Worm (Caenorhabditis elegans): ENCODE results near the gene srh-147.

DNA sequence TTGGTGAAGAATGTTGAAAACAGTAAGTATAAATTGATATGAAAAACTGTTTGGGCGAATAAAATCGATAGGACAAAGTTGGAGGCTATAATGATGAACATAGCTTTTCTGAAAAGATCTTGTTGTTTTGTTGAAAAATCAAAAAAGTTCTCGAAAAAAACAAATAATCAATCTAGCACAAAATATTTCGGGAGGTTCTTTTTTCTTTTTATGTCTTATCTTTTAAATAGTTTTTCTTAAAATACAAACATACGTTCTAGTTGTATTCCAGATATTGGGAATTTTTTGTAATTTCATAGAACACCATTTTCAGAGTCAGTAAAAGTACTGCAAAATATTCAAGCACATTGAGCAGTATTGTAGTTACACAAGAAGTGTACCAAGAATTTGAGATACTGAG, 20.2 kb downstream of the srh-147 start, which contains the start of gene srbc-55:
- TF ChIP-seq ama-1 (optimal IDR thresholded peaks at IDR 0.05) = no peak
- no peak for TF ChIP-seq flt-1 (GFP tag; IDR thresholded peaks at IDR 0.05)
- TF ChIP-seq F13C5.2 (tag; optimal IDR thresholded peaks at IDR 0.05) = no peak
- no peak for TF ChIP-seq hmbx-1 (tag; optimal IDR thresholded peaks at IDR 0.05)

All from whole organism, early embryonic.